Worm (Caenorhabditis elegans) whole organism, L3 larva: ENCODE measurements around the gene C15B12.1.

ENCODE experiments used
- aly-2 ChIP-seq: fragments of 150-350 bp; optimal IDR thresholded peaks from 2 replicates; lab custom pipeline; 2014; ENCODE audit warnings: missing biosample characterization, missing genetic modification characterization
- ama-1 ChIP-seq: fragments of 150-350 bp; optimal IDR thresholded peaks from 2 replicates; lab custom pipeline; 2018
- ceh-16 ChIP-seq: sonication (generic microtip); optimal IDR thresholded peaks from 2 replicates; lab custom pipeline; 2017; ENCODE audit warnings: missing biosample characterization, missing genetic modification characterization
- ceh-28 ChIP-seq: fragments of 150-350 bp; optimal IDR thresholded peaks from 2 replicates; lab custom pipeline; 2014; ENCODE audit warnings: missing biosample characterization, missing genetic modification reagents, missing genetic modification characterization
- ceh-82 ChIP-seq: fragments of 150-350 bp; optimal IDR thresholded peaks from 2 replicates; lab custom pipeline; 2014; ENCODE audit warnings: missing biosample characterization, missing genetic modification characterization
- ceh-9 ChIP-seq: sonication (generic microtip); optimal IDR thresholded peaks from 2 replicates; lab custom pipeline; 2018; ENCODE audit warnings: missing biosample characterization, missing genetic modification characterization
- daf-12 ChIP-seq: fragments of 150-350 bp; optimal IDR thresholded peaks from 2 replicates; lab custom pipeline; 2014; ENCODE audit warnings: missing biosample characterization, missing genetic modification reagents, missing genetic modification characterization
- egl-27 ChIP-seq: sonication (generic microtip); optimal IDR thresholded peaks from 4 replicates; lab custom pipeline; 2017; ENCODE audit warnings: missing biosample characterization, missing genetic modification reagents, missing genetic modification characterization
- egl-5 ChIP-seq: fragments of 150-350 bp; optimal IDR thresholded peaks from 2 replicates; lab custom pipeline; 2017; ENCODE audit warnings: missing biosample characterization, missing genetic modification reagents, missing genetic modification characterization, inconsistent platforms
- elt-2 ChIP-seq: sonication (generic microtip); optimal IDR thresholded peaks from 2 replicates; lab custom pipeline; 2016; ENCODE audit warnings: missing genetic modification reagents, mild to moderate bottlenecking, missing genetic modification characterization, missing compliant biosample characterization
- elt-3 ChIP-seq, 3 experiments: fragments of 150-350 bp in 1 of 3; sonication (generic microtip) in 2 of 3; optimal IDR thresholded peaks; 2 replicates in 2 of 3; 4 replicates in 1 of 3; lab custom pipeline; 2014 to 2017; ENCODE audit warnings: missing biosample characterization in 3 of 3, missing genetic modification characterization in 3 of 3
- fkh-10 ChIP-seq: sonication (generic microtip); optimal IDR thresholded peaks from 2 replicates; lab custom pipeline; 2017; ENCODE audit warnings: missing biosample characterization, missing genetic modification reagents, missing genetic modification characterization
- fkh-2 ChIP-seq: fragments of 150-350 bp; optimal IDR thresholded peaks from 2 replicates; lab custom pipeline; 2014; ENCODE audit warnings: missing biosample characterization, missing genetic modification reagents, missing genetic modification characterization
- fos-1 ChIP-seq: fragments of 150-350 bp; optimal IDR thresholded peaks from 2 replicates; lab custom pipeline; 2014; ENCODE audit warnings: missing biosample characterization, missing genetic modification characterization
- jun-1 ChIP-seq: fragments of 150-350 bp; optimal IDR thresholded peaks from 2 replicates; lab custom pipeline; 2014; ENCODE audit warnings: missing biosample characterization, missing genetic modification reagents, missing genetic modification characterization
- lin-15B ChIP-seq: fragments of 150-350 bp; optimal IDR thresholded peaks from 2 replicates; lab custom pipeline; 2014; ENCODE audit warnings: missing biosample characterization, missing genetic modification characterization
- lin-39 ChIP-seq: fragments of 150-350 bp; optimal IDR thresholded peaks from 2 replicates; lab custom pipeline; 2018; ENCODE audit warnings: missing biosample characterization, missing genetic modification reagents, missing genetic modification characterization
- lsy-12 ChIP-seq: sonication (generic microtip); optimal IDR thresholded peaks from 2 replicates; lab custom pipeline; 2016; ENCODE audit warnings: mild to moderate bottlenecking, missing genetic modification characterization, missing compliant biosample characterization
- mdl-1 ChIP-seq: fragments of 150-350 bp; optimal IDR thresholded peaks from 2 replicates; lab custom pipeline; 2014; ENCODE audit warnings: missing biosample characterization, missing genetic modification characterization
- mml-1 ChIP-seq: fragments of 150-350 bp; sonication (generic microtip); optimal IDR thresholded peaks from 3 replicates; lab custom pipeline; 2014; ENCODE audit warnings: missing biosample characterization, missing genetic modification characterization
- nfya-1 ChIP-seq: sonication (generic microtip); optimal IDR thresholded peaks from 2 replicates; lab custom pipeline; 2017; ENCODE audit warnings: missing genetic modification characterization, mild to moderate bottlenecking, missing compliant biosample characterization, antibody characterized with exemption, moderate library complexity; ENCODE audit not compliant: insufficient read depth
- nhr-11 ChIP-seq: fragments of 150-350 bp; optimal IDR thresholded peaks from 2 replicates; lab custom pipeline; 2014; ENCODE audit warnings: missing biosample characterization, missing genetic modification characterization
- nhr-12 ChIP-seq: fragments of 150-350 bp; optimal IDR thresholded peaks from 2 replicates; lab custom pipeline; 2014; ENCODE audit warnings: missing biosample characterization, missing genetic modification characterization
- nhr-23 ChIP-seq: fragments of 150-350 bp; optimal IDR thresholded peaks from 2 replicates; lab custom pipeline; 2014; ENCODE audit warnings: missing biosample characterization, missing genetic modification reagents, missing genetic modification characterization
- nhr-237 ChIP-seq: fragments of 150-350 bp; optimal IDR thresholded peaks from 2 replicates; lab custom pipeline; 2014; ENCODE audit warnings: missing biosample characterization, missing genetic modification characterization
- nhr-43 ChIP-seq: sonication (generic microtip); optimal IDR thresholded peaks from 2 replicates; lab custom pipeline; 2016; ENCODE audit warnings: mild to moderate bottlenecking, missing genetic modification characterization, missing compliant biosample characterization; ENCODE audit not compliant: poor library complexity, severe bottlenecking
- nhr-67 ChIP-seq: fragments of 150-350 bp; optimal IDR thresholded peaks from 2 replicates; lab custom pipeline; 2014; ENCODE audit warnings: missing biosample characterization, missing genetic modification characterization
- pha-4 ChIP-seq: fragments of 150-350 bp; optimal IDR thresholded peaks from 2 replicates; lab custom pipeline; 2014; ENCODE audit warnings: missing biosample characterization, missing genetic modification reagents, missing genetic modification characterization
- pqm-1 ChIP-seq: fragments of 150-350 bp; optimal IDR thresholded peaks from 2 replicates; lab custom pipeline; 2017; ENCODE audit warnings: missing biosample characterization, missing genetic modification characterization, inconsistent platforms
- sea-2 ChIP-seq: fragments of 150-350 bp; sonication (generic microtip); optimal IDR thresholded peaks from 4 replicates; lab custom pipeline; 2014; ENCODE audit warnings: missing biosample characterization, missing genetic modification reagents, missing genetic modification characterization
- skn-1 ChIP-seq: fragments of 150-350 bp; optimal IDR thresholded peaks from 2 replicates; lab custom pipeline; 2014; ENCODE audit warnings: missing biosample characterization, missing genetic modification characterization
- unc-39 ChIP-seq: sonication (generic microtip); optimal IDR thresholded peaks from 4 replicates; lab custom pipeline; 2017; ENCODE audit warnings: missing biosample characterization, missing genetic modification characterization
- unc-62 ChIP-seq: fragments of 150-350 bp; sonication (generic microtip); optimal IDR thresholded peaks from 4 replicates; lab custom pipeline; 2014; ENCODE audit warnings: missing biosample characterization, missing genetic modification reagents, missing genetic modification characterization
- zag-1 ChIP-seq: fragments of 150-350 bp; optimal IDR thresholded peaks from 2 replicates; lab custom pipeline; 2014; ENCODE audit warnings: missing biosample characterization, missing genetic modification characterization
- ztf-11 ChIP-seq: fragments of 150-350 bp; optimal IDR thresholded peaks from 2 replicates; lab custom pipeline; 2014; ENCODE audit warnings: missing biosample characterization, missing genetic modification characterization

Gene C15B12.1

ce11 chrX:6520644-6521043, 44.0 kb downstream of the C15B12.1 start:
- peak; percentile 80 for TF ChIP-seq elt-2
- TF ChIP-seq nhr-23 (tag; lab: Kevin White, UChicago): no peak
- TF ChIP-seq nhr-43 (tag; lab: Kevin White, UChicago): peak; percentile 5
- no peak for TF ChIP-seq nfya-1
- TF ChIP-seq aly-2 (tag; lab: Kevin White, UChicago): no peak
- TF ChIP-seq egl-5 (tag; lab: Kevin White, UChicago): no peak
- no peak for TF ChIP-seq mml-1 (tag; lab: Kevin White, UChicago)
- TF ChIP-seq unc-39: no peak
- no peak for TF ChIP-seq fos-1 (tag; lab: Kevin White, UChicago)
- TF ChIP-seq jun-1 (tag; lab: Kevin White, UChicago): no peak
- TF ChIP-seq lin-15B (tag; lab: Kevin White, UChicago): no peak
- no peak for TF ChIP-seq ztf-11 (tag; lab: Kevin White, UChicago)
- no peak for TF ChIP-seq sea-2 (GFP tag; lab: Kevin White, UChicago)
- TF ChIP-seq daf-12 (tag; lab: Kevin White, UChicago): no peak
- no peak for TF ChIP-seq fkh-2
- TF ChIP-seq nhr-237 (tag; lab: Kevin White, UChicago): no peak
- TF ChIP-seq lsy-12 (tag; lab: Kevin White, UChicago): no peak
- no peak for TF ChIP-seq fkh-10 (GFP tag; lab: Kevin White, UChicago)
- TF ChIP-seq ceh-9 (tag; lab: Kevin White, UChicago): no peak
- peak; percentile 82 for TF ChIP-seq skn-1 (tag; lab: Kevin White, UChicago)
- no peak for TF ChIP-seq ceh-82 (tag; lab: Kevin White, UChicago)
- TF ChIP-seq nhr-12: no peak
- TF ChIP-seq nhr-11: no peak
- no peak for TF ChIP-seq mdl-1 (tag; lab: Kevin White, UChicago)
- no peak for TF ChIP-seq lin-39 (tag; lab: Kevin White, UChicago)
- TF ChIP-seq zag-1: no peak
- peak; percentile 41 for TF ChIP-seq pqm-1 (tag; lab: Kevin White, UChicago)
- no peak for TF ChIP-seq elt-3 (tag; optimal IDR thresholded peaks at IDR 0.05; lab: Kevin White, UChicago)
- TF ChIP-seq ama-1 (lab: Kevin White, UChicago): no peak
- no peak for TF ChIP-seq ceh-16 (tag; lab: Kevin White, UChicago)
- no peak for TF ChIP-seq egl-27 (tag; lab: Kevin White, UChicago)
- TF ChIP-seq unc-62 (GFP tag; lab: Kevin White, UChicago): no peak
- TF ChIP-seq nhr-67 (tag; lab: Kevin White, UChicago): no peak

DNA sequence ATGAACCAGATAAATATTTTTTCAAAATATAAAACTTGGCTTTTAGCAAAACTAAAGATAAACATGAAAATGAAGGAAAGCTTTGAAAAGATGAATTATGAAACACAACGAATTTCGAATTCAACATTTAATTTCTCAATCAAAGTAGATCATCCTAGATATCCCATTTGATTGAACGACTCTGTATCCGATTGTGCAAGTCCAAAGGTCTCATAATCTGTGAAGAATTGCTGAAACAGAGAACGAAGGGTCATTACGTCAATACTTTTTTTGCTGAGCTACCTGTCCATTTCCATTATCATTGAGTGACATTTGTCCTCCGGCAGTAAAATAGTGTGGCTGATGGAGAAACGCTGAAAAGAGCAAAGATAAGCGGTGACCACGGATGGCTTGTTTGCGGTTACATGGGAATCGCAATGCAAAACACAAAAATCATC, 46.0 kb downstream of the C15B12.1 start:
- TF ChIP-seq jun-1 (tag; lab: Kevin White, UChicago): peak; percentile 59
- TF ChIP-seq nhr-12: no peak
- TF ChIP-seq elt-2: peak; percentile 93
- no peak for TF ChIP-seq ceh-28 (tag; lab: Kevin White, UChicago)
- peak; percentile 90 for TF ChIP-seq pqm-1 (tag; lab: Kevin White, UChicago)
- peak; percentile 15 for TF ChIP-seq ama-1 (lab: Kevin White, UChicago)
- TF ChIP-seq pha-4: peak; percentile 36
- TF ChIP-seq, all 47 proteins: peak for 5
